Worm (Caenorhabditis elegans): ENCODE measurements around the gene frpr-3.

frpr-3 gene

ce11 chrV:7809320-7810256 is 38.5 kb downstream of the frpr-3 start, which contains the start of gene ZK742.3 (continued):
- TF ChIP-seq dpl-1 (GFP tag; optimal IDR thresholded peaks at IDR 0.05) = no peak
- TF ChIP-seq T26A8.4 (GFP tag; IDR thresholded peaks at IDR 0.05) = no peak
- no peak for TF ChIP-seq zip-2 (tag; optimal IDR thresholded peaks at IDR 0.05)
- no peak for TF ChIP-seq nhr-25 (tag; optimal IDR thresholded peaks at IDR 0.05; ENCODE audit: borderline replicate concordance, insufficient read depth)
- peak; percentile 95 for TF ChIP-seq aha-1 (tag)
- peak; percentile 57 for TF ChIP-seq dve-1 (tag; optimal IDR thresholded peaks at IDR 0.05; ENCODE audit: insufficient read depth)
- TF ChIP-seq daf-19 (GFP tag; conservative IDR thresholded peaks at IDR 0.05) = no peak
- no peak for TF ChIP-seq spr-3 (GFP tag; optimal IDR thresholded peaks at IDR 0.05)
- TF ChIP-seq lin-29 (GFP tag; IDR thresholded peaks at IDR 0.05) = no peak
- no peak for TF ChIP-seq zfp-2 (tag; optimal IDR thresholded peaks at IDR 0.05)
- peak; percentile 71 for TF ChIP-seq dmd-6 (GFP tag; IDR thresholded peaks at IDR 0.05)
- TF ChIP-seq Y48G9A.11 (GFP tag; IDR thresholded peaks at IDR 0.05) = no peak
- TF ChIP-seq mep-1 (tag; optimal IDR thresholded peaks at IDR 0.05) = peak; percentile 7
- TF ChIP-seq snpc-4 (tag; optimal IDR thresholded peaks at IDR 0.05) = no peak
- no peak for TF ChIP-seq saeg-2 (GFP tag; IDR thresholded peaks at IDR 0.05)
- TF ChIP-seq nhr-42 (GFP tag; IDR thresholded peaks at IDR 0.05) = no peak
- no peak for TF ChIP-seq ceh-82 (tag; optimal IDR thresholded peaks at IDR 0.05)
- TF ChIP-seq nhr-11 (tag; optimal IDR thresholded peaks at IDR 0.05) = no peak
- peak; percentile 39 for TF ChIP-seq hlh-11 (tag; optimal IDR thresholded peaks at IDR 0.05)
- TF ChIP-seq egl-27 (tag; optimal IDR thresholded peaks at IDR 0.05) = no peak
- no peak for TF ChIP-seq tag-97 (GFP tag; IDR thresholded peaks at IDR 0.05)
- TF ChIP-seq lin-15B (tag; optimal IDR thresholded peaks at IDR 0.05) = no peak

DNA sequence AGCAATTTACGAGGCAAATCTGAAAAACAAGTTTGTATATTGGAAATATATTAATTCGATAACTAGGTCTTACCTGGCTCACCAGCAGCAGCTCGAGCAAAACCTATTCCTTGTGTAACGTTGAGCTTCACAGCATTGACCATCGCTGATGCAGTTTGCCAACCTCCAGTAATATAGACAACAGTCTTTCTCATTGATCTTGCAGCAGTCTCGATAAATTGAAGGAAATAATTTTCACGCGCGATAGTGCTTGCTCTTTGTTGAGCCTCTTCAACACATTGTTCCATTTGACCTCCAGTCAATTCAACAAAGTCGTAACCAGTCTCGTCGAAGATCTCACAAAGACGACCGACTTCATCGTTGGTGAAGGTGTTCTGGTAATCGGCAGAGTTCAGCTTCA is 39.5 kb downstream of the frpr-3 start:
- no peak for TF ChIP-seq ceh-62 (tag; optimal IDR thresholded peaks at IDR 0.05)
- TF ChIP-seq aha-1 (tag) = peak; percentile 97

DNA sequence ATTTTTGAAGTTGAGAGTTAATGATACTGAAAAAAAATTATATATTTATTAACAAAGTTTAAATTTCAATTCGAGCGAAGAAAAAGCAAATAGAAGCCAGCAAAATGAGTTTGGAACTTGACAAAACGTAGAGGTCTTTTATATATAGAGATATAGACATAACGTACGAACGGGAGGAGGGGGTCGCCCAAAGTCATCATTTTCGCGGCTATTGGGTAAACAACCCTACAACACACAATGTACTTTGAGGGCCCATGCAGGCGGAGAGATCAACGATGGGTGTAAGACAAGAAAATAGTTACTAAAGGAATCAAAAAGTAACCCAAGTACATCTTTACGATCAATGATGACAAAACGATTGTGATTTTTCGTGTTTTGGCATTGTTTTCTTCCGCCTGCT is 40.7 kb downstream of the frpr-3 start, which contains the start of gene ZK742.4:
Gene ZK742.4 (minus strand): TSS at position 35 of the 400 bp plus-strand sequence.
- TF ChIP-seq nhr-237 (tag; optimal IDR thresholded peaks at IDR 0.05) (no peak), nhr-28 (tag; optimal IDR thresholded peaks at IDR 0.05) (peak; percentile 43), pha-4 (GFP tag; IDR thresholded peaks at IDR 0.05) (0 out of 2 replicates have a peak, but pooled peaks have one; percentile 21), pha-4 (tag; optimal IDR thresholded peaks at IDR 0.05) (no peak)

- TF ChIP-seq ztf-11 (tag; optimal IDR thresholded peaks at IDR 0.05) (no peak), gei-8 (GFP tag; optimal IDR thresholded peaks at IDR 0.05) (no peak)
These were observed 43.5 kb downstream of the frpr-3 start, which contains the start of gene ZK742.6 for ce11 chrV:7814601-7815000. Gene ZK742.6 (minus strand): TSS chrV:7814942.

- no peak for TF ChIP-seq nhr-28 (tag; optimal IDR thresholded peaks at IDR 0.05)
- peak; percentile 65 for TF ChIP-seq ces-1 (GFP tag; optimal IDR thresholded peaks at IDR 0.05)
- peak; percentile 56 for TF ChIP-seq fkh-10 (GFP tag; optimal IDR thresholded peaks at IDR 0.05)
- TF ChIP-seq php-3 (GFP tag; IDR thresholded peaks at IDR 0.05) = no peak
- no peak for TF ChIP-seq arid-1 (GFP tag; conservative IDR thresholded peaks at IDR 0.05)
- TF ChIP-seq ctbp-1 (GFP tag; IDR thresholded peaks at IDR 0.05) = 0 out of 2 replicates have a peak, but pooled peaks have one; percentile 31
These were observed 45.4 kb downstream of the frpr-3 start for ce11 chrV:7816486-7816885.

All from whole organism, L4 larva.